Fruit fly (Drosophila melanogaster) whole organism, embryonic: ENCODE measurements around the gene tth.
A peak's percentile ranks its signal among the peaks of the same experiment; 100 is the strongest.

Experiments used
- B-H2 ChIP-seq: fragments of 200-800 bp; sonication (Bioruptor generic); optimal IDR thresholded peaks from 2 replicates; lab custom pipeline; 2018; ENCODE audit warnings: missing biosample characterization, mild to moderate bottlenecking, missing genetic modification characterization
- Bgb ChIP-seq: fragments of 200-800 bp; sonication (Bioruptor generic); IDR thresholded peaks from 2 replicates; pipeline ENCODE4 v1.3.6; 2022; ENCODE audit warnings: missing biosample characterization, missing genetic modification characterization; ENCODE audit not compliant: partially characterized antibody
- BtbVII ChIP-seq: fragments of 200-800 bp; sonication (Bioruptor generic); optimal IDR thresholded peaks from 3 replicates; lab custom pipeline; 2017; ENCODE audit warnings: missing biosample characterization, mild to moderate bottlenecking, missing genetic modification characterization
- CG10209 ChIP-seq: fragments of 200-800 bp; sonication (Bioruptor generic); optimal IDR thresholded peaks from 3 replicates; lab custom pipeline; 2017; ENCODE audit warnings: missing biosample characterization, mild to moderate bottlenecking, missing genetic modification characterization, missing genetic modification reagents
- CG12071 ChIP-seq: fragments of 200-800 bp; sonication (Bioruptor generic); optimal IDR thresholded peaks from 3 replicates; lab custom pipeline; 2018; ENCODE audit warnings: missing biosample characterization, mild to moderate bottlenecking, missing genetic modification characterization
- CG12769 ChIP-seq: fragments of 200-800 bp; sonication (Bioruptor generic); optimal IDR thresholded peaks from 2 replicates; lab custom pipeline; 2019; ENCODE audit warnings: missing biosample characterization, mild to moderate bottlenecking, missing genetic modification characterization, moderate library complexity
- CG13287 ChIP-seq: fragments of 200-800 bp; sonication (Bioruptor generic); IDR thresholded peaks from 2 replicates; pipeline ENCODE4 v1.3.6; 2022; ENCODE audit warnings: missing biosample characterization, missing genetic modification characterization; ENCODE audit not compliant: partially characterized antibody
- CG13424 ChIP-seq: fragments of 200-800 bp; sonication (Bioruptor generic); optimal IDR thresholded peaks from 2 replicates; lab custom pipeline; 2019; ENCODE audit warnings: missing biosample characterization, mild to moderate bottlenecking, missing genetic modification characterization, moderate library complexity
- CG13624 ChIP-seq: fragments of 200-800 bp; sonication (Bioruptor generic); optimal IDR thresholded peaks from 2 replicates; lab custom pipeline; 2016; ENCODE audit warnings: missing biosample characterization, missing genetic modification characterization
- CG2712 ChIP-seq: fragments of 200-800 bp; optimal IDR thresholded peaks from 3 replicates; lab custom pipeline; 2019; ENCODE audit warnings: missing biosample characterization, mild to moderate bottlenecking, missing genetic modification characterization, moderate library complexity
- CG3281 ChIP-seq: fragments of 200-800 bp; sonication (Bioruptor generic); optimal IDR thresholded peaks from 3 replicates; lab custom pipeline; 2017; ENCODE audit warnings: missing biosample characterization, mild to moderate bottlenecking, missing genetic modification characterization
- CG33213 ChIP-seq: fragments of 200-800 bp; sonication (Bioruptor generic); optimal IDR thresholded peaks from 3 replicates; lab custom pipeline; 2016; ENCODE audit warnings: missing biosample characterization, missing genetic modification characterization
- CG4404 ChIP-seq: fragments of 200-800 bp; sonication (Bioruptor generic); IDR thresholded peaks from 2 replicates; pipeline ENCODE4 v1.3.6; 2022; ENCODE audit warnings: missing biosample characterization, missing genetic modification characterization
- CG4424 ChIP-seq: fragments of 200-800 bp; sonication (Bioruptor generic); optimal IDR thresholded peaks from 3 replicates; lab custom pipeline; 2016; ENCODE audit warnings: missing biosample characterization, missing genetic modification characterization
- CG4707 ChIP-seq: fragments of 200-800 bp; sonication (Bioruptor generic); optimal IDR thresholded peaks from 2 replicates; lab custom pipeline; 2018; ENCODE audit warnings: missing biosample characterization, mild to moderate bottlenecking, missing genetic modification characterization, moderate library complexity
- CG6272 ChIP-seq: fragments of 200-800 bp; sonication (Bioruptor generic); IDR thresholded peaks from 2 replicates; pipeline ENCODE4 v1.3.6; 2022; ENCODE audit warnings: missing biosample characterization, missing genetic modification characterization
- CG7987 ChIP-seq: fragments of 200-800 bp; sonication (Bioruptor generic); optimal IDR thresholded peaks from 2 replicates; lab custom pipeline; 2018; ENCODE audit warnings: missing biosample characterization, mild to moderate bottlenecking, missing genetic modification characterization, moderate library complexity
- CG8924 ChIP-seq: fragments of 200-800 bp; optimal IDR thresholded peaks from 3 replicates; lab custom pipeline; 2019; ENCODE audit warnings: missing biosample characterization, mild to moderate bottlenecking, missing genetic modification characterization, moderate library complexity
- CG8944 ChIP-seq: fragments of 200-800 bp; sonication (Bioruptor generic); optimal IDR thresholded peaks from 3 replicates; lab custom pipeline; 2016; ENCODE audit warnings: missing biosample characterization, missing genetic modification characterization
- CG9817 ChIP-seq: fragments of 200-800 bp; sonication (Bioruptor generic); optimal IDR thresholded peaks from 2 replicates; lab custom pipeline; 2018; ENCODE audit warnings: missing biosample characterization, mild to moderate bottlenecking, missing genetic modification characterization, moderate library complexity
- CG9932 ChIP-seq: fragments of 200-800 bp; sonication (Bioruptor generic); IDR thresholded peaks from 2 replicates; pipeline ENCODE4 v1.3.6; 2022; ENCODE audit warnings: missing biosample characterization, missing genetic modification characterization
- Dip2 ChIP-seq: fragments of 200-800 bp; sonication (Bioruptor generic); IDR thresholded peaks from 2 replicates; pipeline ENCODE4 v1.3.6; 2022; ENCODE audit warnings: missing biosample characterization, missing genetic modification characterization
- Fer3 ChIP-seq: fragments of 200-800 bp; sonication (Bioruptor generic); optimal IDR thresholded peaks from 2 replicates; lab custom pipeline; 2018; ENCODE audit warnings: missing biosample characterization, mild to moderate bottlenecking, missing genetic modification characterization, moderate library complexity
- GATAe ChIP-seq: fragments of 200-800 bp; sonication (Bioruptor generic); conservative IDR thresholded peaks from 2 replicates; pipeline ENCODE4 v1.3.6; 2022; ENCODE audit warnings: missing biosample characterization, missing genetic modification characterization
- Hand ChIP-seq: fragments of 200-800 bp; sonication (Bioruptor generic); optimal IDR thresholded peaks from 2 replicates; lab custom pipeline; 2017; ENCODE audit warnings: mild to moderate bottlenecking, missing biosample characterization, missing genetic modification reagents, missing genetic modification characterization
- Hr78 ChIP-seq, 2 experiments: fragments of 200-800 bp in 1 of 2; fragments of >200 bp in 1 of 2; sonication (Bioruptor generic) in 1 of 2; optimal IDR thresholded peaks; 2 replicates each; lab custom pipeline; 2017 to 2019; ENCODE audit warnings: missing biosample characterization in 2 of 2, missing genetic modification characterization in 2 of 2, mild to moderate bottlenecking in 1 of 2, moderate library complexity in 1 of 2
- Hsf ChIP-seq: fragments of 200-800 bp; sonication (Bioruptor generic); optimal IDR thresholded peaks from 3 replicates; lab custom pipeline; 2016; ENCODE audit warnings: missing biosample characterization, missing genetic modification characterization
- Kr ChIP-seq: fragments of 200-800 bp; sonication (Bioruptor generic); optimal IDR thresholded peaks from 2 replicates; lab custom pipeline; 2017; ENCODE audit warnings: missing biosample characterization, mild to moderate bottlenecking, missing genetic modification characterization
- NC2α ChIP-seq: fragments of 200-800 bp; sonication (Bioruptor generic); optimal IDR thresholded peaks from 2 replicates; lab custom pipeline; 2016; ENCODE audit warnings: missing biosample characterization, missing genetic modification characterization
- Neu2 ChIP-seq: fragments of 200-800 bp; sonication (Bioruptor generic); optimal IDR thresholded peaks from 3 replicates; lab custom pipeline; 2016; ENCODE audit warnings: missing biosample characterization, missing genetic modification characterization, borderline replicate concordance
- Rx ChIP-seq: fragments of 200-800 bp; sonication (Bioruptor generic); IDR thresholded peaks from 2 replicates; pipeline ENCODE4 v1.3.6; 2022; ENCODE audit warnings: missing biosample characterization, missing genetic modification characterization
- Sry-β ChIP-seq: fragments of 200-800 bp; sonication (Bioruptor generic); optimal IDR thresholded peaks from 2 replicates; lab custom pipeline; 2018; ENCODE audit warnings: missing biosample characterization, mild to moderate bottlenecking, missing genetic modification characterization, moderate library complexity
- Vsx1 ChIP-seq: fragments of 200-800 bp; sonication (Bioruptor generic); optimal IDR thresholded peaks from 2 replicates; lab custom pipeline; 2017; ENCODE audit warnings: missing biosample characterization, mild to moderate bottlenecking, missing genetic modification characterization, missing genetic modification reagents
- Xbp1 ChIP-seq: fragments of 200-800 bp; sonication (Bioruptor generic); optimal IDR thresholded peaks from 3 replicates; lab custom pipeline; 2016; ENCODE audit warnings: missing biosample characterization, mild to moderate bottlenecking, missing genetic modification characterization
- aop ChIP-seq: fragments of 200-800 bp; sonication (Bioruptor generic); IDR thresholded peaks from 2 replicates; pipeline ENCODE4 v1.3.6; 2022; ENCODE audit warnings: missing biosample characterization, missing genetic modification characterization
- corto ChIP-seq: fragments of 200-800 bp; sonication (Bioruptor generic); optimal IDR thresholded peaks from 2 replicates; lab custom pipeline; 2016; ENCODE audit warnings: missing biosample characterization, mild to moderate bottlenecking, missing genetic modification characterization, moderate library complexity
- dm ChIP-seq: fragments of 200-800 bp; sonication (Bioruptor generic); optimal IDR thresholded peaks from 3 replicates; lab custom pipeline; 2016; ENCODE audit warnings: missing biosample characterization, missing genetic modification characterization
- dmrt99B ChIP-seq: fragments of 200-800 bp; sonication (Bioruptor generic); optimal IDR thresholded peaks from 2 replicates; lab custom pipeline; 2018; ENCODE audit warnings: missing biosample characterization, mild to moderate bottlenecking, missing genetic modification characterization, moderate library complexity
- gce ChIP-seq: fragments of 200-800 bp; sonication (Bioruptor generic); IDR thresholded peaks from 3 replicates; pipeline ENCODE4 v1.3.6; 2022; ENCODE audit warnings: missing biosample characterization, missing genetic modification characterization
- gro ChIP-seq: fragments of 200-800 bp; sonication (Bioruptor generic); optimal IDR thresholded peaks from 2 replicates; lab custom pipeline; 2016; ENCODE audit warnings: missing biosample characterization, missing genetic modification characterization
- gsb-n ChIP-seq: fragments of 200-800 bp; sonication (Bioruptor generic); optimal IDR thresholded peaks from 3 replicates; lab custom pipeline; 2018; ENCODE audit warnings: missing biosample characterization, mild to moderate bottlenecking, missing genetic modification characterization
- hb ChIP-seq: fragments of 200-800 bp; sonication (Bioruptor generic); IDR thresholded peaks from 3 replicates; pipeline ENCODE4 v1.3.6; 2022; ENCODE audit warnings: missing biosample characterization, missing genetic modification characterization; ENCODE audit not compliant: partially characterized antibody
- her ChIP-seq: fragments of 200-800 bp; sonication (Bioruptor generic); optimal IDR thresholded peaks from 2 replicates; lab custom pipeline; 2016; ENCODE audit warnings: missing biosample characterization, missing genetic modification characterization
- insv ChIP-seq, 2 experiments: fragments of 200-800 bp; sonication (Bioruptor generic); optimal IDR thresholded peaks; 3 replicates each; lab custom pipeline; 2016 to 2018; ENCODE audit warnings: missing biosample characterization in 2 of 2, missing genetic modification characterization in 2 of 2
- nau ChIP-seq: fragments of 200-800 bp; sonication (Bioruptor generic); optimal IDR thresholded peaks from 3 replicates; lab custom pipeline; 2017; ENCODE audit warnings: missing biosample characterization, mild to moderate bottlenecking, missing genetic modification characterization, missing genetic modification reagents
- oc ChIP-seq: fragments of 200-800 bp; sonication (Bioruptor generic); optimal IDR thresholded peaks from 2 replicates; lab custom pipeline; 2018; ENCODE audit warnings: missing biosample characterization, mild to moderate bottlenecking, missing genetic modification characterization, moderate library complexity
- pzg ChIP-seq: fragments of 200-800 bp; sonication (Bioruptor generic); optimal IDR thresholded peaks from 3 replicates; lab custom pipeline; 2018; ENCODE audit warnings: missing biosample characterization, mild to moderate bottlenecking, missing genetic modification characterization, moderate library complexity
- seq ChIP-seq: fragments of 200-800 bp; sonication (Bioruptor generic); IDR thresholded peaks from 2 replicates; pipeline ENCODE4 v1.3.6; 2022; ENCODE audit warnings: missing biosample characterization, missing genetic modification characterization
- shn ChIP-seq: fragments of 200-800 bp; sonication (Bioruptor generic); optimal IDR thresholded peaks from 3 replicates; lab custom pipeline; 2016; ENCODE audit warnings: missing biosample characterization, missing genetic modification characterization
- stc ChIP-seq: fragments of 200-800 bp; sonication (Bioruptor generic); IDR thresholded peaks from 2 replicates; pipeline ENCODE4 v1.3.6; 2022; ENCODE audit warnings: missing biosample characterization, missing genetic modification characterization
- ttk ChIP-seq: fragments of 200-800 bp; sonication (Bioruptor generic); IDR thresholded peaks from 2 replicates; pipeline ENCODE4 v2.1.2; 2022; ENCODE audit warnings: missing biosample characterization, missing genetic modification characterization

tth gene

dm6 chrX:13570255-13570654 lies 46.1 kb downstream of the tth start (continued):
- TF ChIP-seq CG33213 (GFP tag; lab: Kevin White, UChicago) (no peak), oc (no peak), CG12769 (tag; lab: Kevin White, UChicago) (peak; percentile 48), hb (GFP tag; lab: Robert Waterston, UW) (no peak), CG4707 (GFP tag; lab: Kevin White, UChicago) (peak; percentile 21), CG6272 (GFP tag; lab: Robert Waterston, UW) (no peak), B-H2 (GFP tag; lab: Kevin White, UChicago) (peak; percentile 15), CG13287 (GFP tag; lab: Robert Waterston, UW) (no peak), CG2712 (no peak), corto (no peak), Rx (GFP tag; lab: Robert Waterston, UW) (no peak), CG8924 (tag; lab: Kevin White, UChicago) (no peak), CG10209 (GFP tag; lab: Kevin White, UChicago) (peak; percentile 21), ttk (GFP tag; lab: Robert Waterston, UW) (no peak), gce (GFP tag; lab: Robert Waterston, UW) (no peak), her (no peak), dmrt99B (no peak), Vsx1 (GFP tag; lab: Kevin White, UChicago) (no peak), Kr (GFP tag; lab: Kevin White, UChicago) (no peak), dm (GFP tag; lab: Kevin White, UChicago) (no peak), insv (GFP tag; optimal IDR thresholded peaks at IDR 0.05; lab: Kevin White, UChicago) (no peak), GATAe (GFP tag; lab: Robert Waterston, UW) (no peak), Hr78 (GFP tag; optimal IDR thresholded peaks at IDR 0.05; lab: Kevin White, UChicago) (no peak), Hsf (GFP tag; lab: Kevin White, UChicago) (no peak), NC2α (no peak), Hand (GFP tag; lab: Kevin White, UChicago) (no peak), gsb-n (tag; lab: Kevin White, UChicago) (no peak), Neu2 (no peak), CG9932 (no peak), CG12071 (peak; percentile 40), nau (GFP tag; lab: Kevin White, UChicago) (no peak), Xbp1 (GFP tag; lab: Kevin White, UChicago) (no peak), CG3281 (GFP tag; lab: Kevin White, UChicago) (peak; percentile 22), aop (GFP tag; lab: Robert Waterston, UW) (no peak), stc (GFP tag; lab: Robert Waterston, UW) (no peak), Fer3 (tag; lab: Kevin White, UChicago) (peak; percentile 29), seq (GFP tag; lab: Robert Waterston, UW) (no peak), CG8944 (GFP tag; lab: Kevin White, UChicago) (no peak), CG7987 (peak; percentile 5), Dip2 (GFP tag; lab: Robert Waterston, UW) (no peak), Bgb (GFP tag; lab: Robert Waterston, UW) (no peak), CG13624 (no peak), Sry-β (GFP tag; lab: Kevin White, UChicago) (no peak), CG9817 (tag; lab: Kevin White, UChicago) (no peak), CG4404 (GFP tag; lab: Robert Waterston, UW) (no peak), CG4424 (GFP tag; lab: Kevin White, UChicago) (peak; percentile 0), gro (no peak), pzg (GFP tag; lab: Kevin White, UChicago) (no peak), BtbVII (GFP tag; lab: Kevin White, UChicago) (peak; percentile 32), shn (GFP tag; lab: Kevin White, UChicago) (no peak), CG13424 (tag; lab: Kevin White, UChicago) (peak; percentile 15)
